Fruit fly (Drosophila melanogaster) whole organism, embryonic: ENCODE results near the gene CG17124.

Experiments
- Aef1 ChIP-seq: fragments of 200-800 bp; sonication (Bioruptor generic); IDR thresholded peaks from 3 replicates; pipeline ENCODE4 v1.3.6; 2022; ENCODE audit warnings: missing biosample characterization, missing genetic modification characterization
- Atf3 ChIP-seq: fragments of 200-800 bp; sonication (Bioruptor generic); optimal IDR thresholded peaks from 3 replicates; lab custom pipeline; 2016; ENCODE audit warnings: missing biosample characterization, missing genetic modification characterization
- BtbVII ChIP-seq: fragments of 200-800 bp; sonication (Bioruptor generic); optimal IDR thresholded peaks from 3 replicates; lab custom pipeline; 2017; ENCODE audit warnings: missing biosample characterization, mild to moderate bottlenecking, missing genetic modification characterization
- CG12219 ChIP-seq: fragments of 200-800 bp; sonication (Bioruptor generic); optimal IDR thresholded peaks from 3 replicates; lab custom pipeline; 2018; ENCODE audit warnings: missing biosample characterization, mild to moderate bottlenecking, missing genetic modification characterization
- CG13123 ChIP-seq: fragments of 200-800 bp; sonication (Bioruptor generic); optimal IDR thresholded peaks from 2 replicates; lab custom pipeline; 2016; ENCODE audit warnings: missing biosample characterization, missing genetic modification characterization
- CG14441 ChIP-seq: fragments of 200-800 bp; sonication (Bioruptor generic); IDR thresholded peaks from 2 replicates; pipeline ENCODE4 v1.3.6; 2022; ENCODE audit warnings: missing biosample characterization, missing genetic modification characterization
- CG18619 ChIP-seq: fragments of 200-800 bp; sonication (Bioruptor generic); optimal IDR thresholded peaks from 3 replicates; lab custom pipeline; 2017; ENCODE audit warnings: missing biosample characterization, mild to moderate bottlenecking, missing genetic modification characterization
- CG2120 ChIP-seq: fragments of 200-800 bp; sonication (Bioruptor generic); optimal IDR thresholded peaks from 3 replicates; lab custom pipeline; 2016; ENCODE audit warnings: missing biosample characterization, missing genetic modification characterization
- CG2678 ChIP-seq: fragments of 200-800 bp; sonication (Bioruptor generic); optimal IDR thresholded peaks from 3 replicates; lab custom pipeline; 2019; ENCODE audit warnings: missing biosample characterization, mild to moderate bottlenecking, missing genetic modification characterization, moderate library complexity
- CG31224 ChIP-seq: fragments of 200-800 bp; sonication (Bioruptor generic); IDR thresholded peaks from 2 replicates; pipeline ENCODE4 v1.3.6; 2022; ENCODE audit warnings: missing biosample characterization, missing genetic modification characterization
- CG32532 ChIP-seq: fragments of 200-800 bp; sonication (Bioruptor generic); IDR thresholded peaks from 2 replicates; pipeline ENCODE4 v1.3.6; 2022; ENCODE audit warnings: missing biosample characterization, missing genetic modification characterization
- CG4328 ChIP-seq: fragments of 200-800 bp; sonication (Bioruptor generic); optimal IDR thresholded peaks from 3 replicates; lab custom pipeline; 2017; ENCODE audit warnings: missing biosample characterization, missing genetic modification reagents, missing genetic modification characterization
- CG4360 ChIP-seq: fragments of 200-800 bp; sonication (Bioruptor generic); IDR thresholded peaks from 2 replicates; pipeline ENCODE4 v1.3.6; 2022; ENCODE audit warnings: missing biosample characterization, missing genetic modification characterization
- CG4707 ChIP-seq: fragments of 200-800 bp; sonication (Bioruptor generic); optimal IDR thresholded peaks from 2 replicates; lab custom pipeline; 2018; ENCODE audit warnings: missing biosample characterization, mild to moderate bottlenecking, missing genetic modification characterization, moderate library complexity
- CG6654 ChIP-seq: fragments of 200-800 bp; sonication (Bioruptor generic); optimal IDR thresholded peaks from 2 replicates; lab custom pipeline; 2017; ENCODE audit warnings: missing biosample characterization, mild to moderate bottlenecking, missing genetic modification characterization
- CG6765 ChIP-seq: fragments of 200-800 bp; sonication (Bioruptor generic); optimal IDR thresholded peaks from 3 replicates; lab custom pipeline; 2017; ENCODE audit warnings: missing biosample characterization, mild to moderate bottlenecking, missing genetic modification characterization
- CG7556 ChIP-seq: fragments of 200-800 bp; sonication (Bioruptor generic); optimal IDR thresholded peaks from 2 replicates; lab custom pipeline; 2017; ENCODE audit warnings: missing biosample characterization, mild to moderate bottlenecking, missing genetic modification characterization
- CG8924 ChIP-seq: fragments of 200-800 bp; optimal IDR thresholded peaks from 3 replicates; lab custom pipeline; 2019; ENCODE audit warnings: missing biosample characterization, mild to moderate bottlenecking, missing genetic modification characterization, moderate library complexity
- CG9609 ChIP-seq: fragments of 200-800 bp; sonication (Bioruptor generic); optimal IDR thresholded peaks from 3 replicates; lab custom pipeline; 2016; ENCODE audit warnings: missing biosample characterization, missing genetic modification characterization
- CG9817 ChIP-seq: fragments of 200-800 bp; sonication (Bioruptor generic); optimal IDR thresholded peaks from 2 replicates; lab custom pipeline; 2018; ENCODE audit warnings: missing biosample characterization, mild to moderate bottlenecking, missing genetic modification characterization, moderate library complexity
- CG9876 ChIP-seq: fragments of 200-800 bp; sonication (Bioruptor generic); optimal IDR thresholded peaks from 2 replicates; lab custom pipeline; 2016; ENCODE audit warnings: missing biosample characterization, missing genetic modification characterization
- CrebB ChIP-seq: fragments of 200-800 bp; sonication (Bioruptor generic); optimal IDR thresholded peaks from 3 replicates; lab custom pipeline; 2018; ENCODE audit warnings: missing biosample characterization, mild to moderate bottlenecking, missing genetic modification characterization
- Dbx ChIP-seq: fragments of 200-800 bp; sonication (Bioruptor generic); IDR thresholded peaks from 3 replicates; pipeline ENCODE4 v1.3.6; 2022; ENCODE audit warnings: missing biosample characterization, missing genetic modification characterization
- Dp ChIP-seq: fragments of 200-800 bp; sonication (Bioruptor generic); optimal IDR thresholded peaks from 2 replicates; lab custom pipeline; 2018; ENCODE audit warnings: missing biosample characterization, mild to moderate bottlenecking, missing genetic modification characterization, moderate library complexity
- Drgx ChIP-seq: fragments of 200-800 bp; sonication (Bioruptor generic); IDR thresholded peaks from 2 replicates; pipeline ENCODE4 v1.3.6; 2022; ENCODE audit warnings: missing biosample characterization, missing genetic modification characterization
- Meics ChIP-seq: fragments of 200-800 bp; sonication (Bioruptor generic); optimal IDR thresholded peaks from 2 replicates; lab custom pipeline; 2017; ENCODE audit warnings: missing biosample characterization, mild to moderate bottlenecking, missing genetic modification characterization
- NC2β ChIP-seq: fragments of 200-800 bp; sonication (Bioruptor generic); optimal IDR thresholded peaks from 2 replicates; lab custom pipeline; 2016; ENCODE audit warnings: missing biosample characterization, missing genetic modification characterization
- ac ChIP-seq: fragments of 200-800 bp; sonication (Bioruptor generic); optimal IDR thresholded peaks from 3 replicates; lab custom pipeline; 2017; ENCODE audit warnings: missing biosample characterization, mild to moderate bottlenecking, missing genetic modification characterization
- br ChIP-seq: fragments of >200 bp; optimal IDR thresholded peaks from 2 replicates; lab custom pipeline; 2017
- chif ChIP-seq, 2 experiments: fragments of 200-800 bp; sonication (Bioruptor generic); optimal IDR thresholded peaks; 3 replicates each; lab custom pipeline; 2016; ENCODE audit warnings: missing biosample characterization in 2 of 2, missing genetic modification characterization in 2 of 2
- crp ChIP-seq, 2 experiments: fragments of 200-800 bp; sonication (Bioruptor generic); optimal IDR thresholded peaks; 2 replicates in 1 of 2; 3 replicates in 1 of 2; lab custom pipeline; 2017; ENCODE audit warnings: missing biosample characterization in 2 of 2, missing genetic modification characterization in 2 of 2, mild to moderate bottlenecking in 1 of 2, moderate library complexity in 1 of 2
- cwo ChIP-seq: fragments of 200-800 bp; sonication (Bioruptor generic); optimal IDR thresholded peaks from 3 replicates; lab custom pipeline; 2017; ENCODE audit warnings: missing biosample characterization, missing genetic modification characterization, mild to moderate bottlenecking, moderate library complexity, missing genetic modification reagents
- gcm ChIP-seq: fragments of 200-800 bp; sonication (Bioruptor generic); optimal IDR thresholded peaks from 2 replicates; lab custom pipeline; 2019; ENCODE audit warnings: missing biosample characterization, mild to moderate bottlenecking, missing genetic modification characterization, moderate library complexity
- gcm2 ChIP-seq: fragments of 200-800 bp; sonication (Bioruptor generic); optimal IDR thresholded peaks from 2 replicates; lab custom pipeline; 2016; ENCODE audit warnings: missing biosample characterization, missing genetic modification characterization
- gfzf ChIP-seq: fragments of 200-800 bp; sonication (Bioruptor generic); optimal IDR thresholded peaks from 2 replicates; lab custom pipeline; 2016; ENCODE audit warnings: missing biosample characterization, mild to moderate bottlenecking, missing genetic modification characterization, moderate library complexity
- gro ChIP-seq: fragments of 200-800 bp; sonication (Bioruptor generic); optimal IDR thresholded peaks from 2 replicates; lab custom pipeline; 2016; ENCODE audit warnings: missing biosample characterization, missing genetic modification characterization
- gsb ChIP-seq: fragments of 200-800 bp; sonication (Bioruptor generic); IDR thresholded peaks from 2 replicates; pipeline ENCODE4 v1.3.6; 2022; ENCODE audit warnings: missing biosample characterization, missing genetic modification characterization
- her ChIP-seq: fragments of 200-800 bp; sonication (Bioruptor generic); optimal IDR thresholded peaks from 2 replicates; lab custom pipeline; 2016; ENCODE audit warnings: missing biosample characterization, missing genetic modification characterization
- ken ChIP-seq: fragments of 200-800 bp; sonication (Bioruptor generic); IDR thresholded peaks from 3 replicates; pipeline ENCODE4 v1.3.6; 2022; ENCODE audit warnings: missing biosample characterization, missing genetic modification characterization
- knrl ChIP-seq: fragments of 200-800 bp; sonication (Bioruptor generic); IDR thresholded peaks from 3 replicates; pipeline ENCODE4 v1.3.6; 2022; ENCODE audit warnings: missing biosample characterization, missing genetic modification characterization; ENCODE audit not compliant: partially characterized antibody
- lab ChIP-seq: fragments of 200-800 bp; sonication (Bioruptor generic); optimal IDR thresholded peaks from 3 replicates; lab custom pipeline; 2017; ENCODE audit warnings: missing biosample characterization, missing genetic modification characterization, mild to moderate bottlenecking, moderate library complexity, missing genetic modification reagents
- lmd ChIP-seq: fragments of 200-800 bp; sonication (Bioruptor generic); IDR thresholded peaks from 2 replicates; pipeline ENCODE4 v1.3.6; 2022; ENCODE audit warnings: missing biosample characterization, missing genetic modification characterization
- oc ChIP-seq: fragments of 200-800 bp; sonication (Bioruptor generic); optimal IDR thresholded peaks from 2 replicates; lab custom pipeline; 2018; ENCODE audit warnings: missing biosample characterization, mild to moderate bottlenecking, missing genetic modification characterization, moderate library complexity
- psq ChIP-seq: fragments of 200-800 bp; sonication (Bioruptor generic); optimal IDR thresholded peaks from 2 replicates; lab custom pipeline; 2017; ENCODE audit warnings: missing biosample characterization, missing genetic modification characterization
- sr ChIP-seq: fragments of 200-800 bp; sonication (Bioruptor generic); IDR thresholded peaks from 3 replicates; pipeline ENCODE4 v1.3.6; 2022; ENCODE audit warnings: missing biosample characterization, missing genetic modification characterization
- ssp ChIP-seq: fragments of 200-800 bp; sonication (Bioruptor generic); IDR thresholded peaks from 2 replicates; pipeline ENCODE4 v1.3.6; 2022; ENCODE audit warnings: missing biosample characterization, missing genetic modification characterization
- toy ChIP-seq: fragments of 200-800 bp; sonication (Bioruptor generic); IDR thresholded peaks from 2 replicates; pipeline ENCODE4 v1.3.6; 2022; ENCODE audit warnings: missing biosample characterization, missing genetic modification characterization
- trem ChIP-seq: fragments of 200-800 bp; optimal IDR thresholded peaks from 3 replicates; lab custom pipeline; 2019; ENCODE audit warnings: missing biosample characterization, mild to moderate bottlenecking, missing genetic modification characterization, moderate library complexity
- unpg ChIP-seq: fragments of 200-800 bp; sonication (Bioruptor generic); optimal IDR thresholded peaks from 3 replicates; lab custom pipeline; 2018; ENCODE audit warnings: missing biosample characterization, mild to moderate bottlenecking, missing genetic modification characterization, moderate library complexity
- zfh2 ChIP-seq: fragments of 200-800 bp; sonication (Bioruptor generic); optimal IDR thresholded peaks from 2 replicates; lab custom pipeline; 2016; ENCODE audit warnings: missing biosample characterization, missing genetic modification characterization

CG17124 gene

DNA sequence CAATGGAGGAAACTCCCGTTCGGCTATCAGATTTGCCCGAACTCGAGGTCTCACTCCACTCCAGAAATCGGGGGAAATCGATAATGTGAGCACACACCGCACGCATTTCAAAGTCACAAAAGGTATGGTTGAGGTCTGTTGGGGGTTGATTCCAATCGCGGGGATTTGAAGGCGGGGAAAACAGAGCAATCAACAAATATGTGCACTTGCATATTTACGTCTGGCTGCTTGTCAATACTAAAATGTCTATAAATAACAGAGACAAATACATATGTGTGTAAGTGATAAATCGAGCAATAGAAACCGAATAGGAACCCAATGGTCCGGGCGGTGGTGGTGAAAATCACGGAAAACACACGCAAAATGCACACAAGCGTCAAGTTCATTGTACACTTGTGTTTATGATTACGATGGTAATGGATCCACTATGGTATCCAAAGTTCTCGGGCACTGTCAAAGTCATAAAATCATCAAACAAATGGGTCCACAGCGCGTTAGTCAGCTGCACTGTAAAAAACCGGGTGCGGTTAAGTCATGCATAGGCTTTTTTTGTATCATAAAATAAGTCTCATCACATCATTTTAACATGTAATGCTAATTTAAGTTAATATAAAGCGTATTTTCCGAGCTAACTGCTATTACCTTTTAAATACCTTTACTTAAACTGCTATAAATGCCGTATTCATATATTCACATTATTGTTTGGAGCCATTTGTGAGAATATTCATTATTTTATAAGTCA is 4.1 kb downstream of the CG17124 start (continued):
- TF ChIP-seq CG9609 (GFP tag; lab: Kevin White, UChicago) (peak; percentile 80), gcm (GFP tag; lab: Kevin White, UChicago) (peak; percentile 84), BtbVII (peak; percentile 83), gfzf (GFP tag; lab: Kevin White, UChicago) (peak; percentile 18), chif (GFP tag; optimal IDR thresholded peaks at IDR 0.05; lab: Kevin White, UChicago) (peak; percentile 88 to 93), Dp (no peak), Drgx (GFP tag; lab: Robert Waterston, UW) (peak; percentile 48), ssp (GFP tag; lab: Robert Waterston, UW) (peak; percentile 59; the same call in 1 of the 2 replicates), knrl (GFP tag; lab: Robert Waterston, UW) (no peak), sr (GFP tag; lab: Robert Waterston, UW) (peak; percentile 90), CG9876 (peak; percentile 87), Aef1 (GFP tag; lab: Robert Waterston, UW) (no peak), CG31224 (no peak), trem (tag; lab: Kevin White, UChicago) (peak; percentile 62), CG18619 (peak; percentile 88), crp (GFP tag; optimal IDR thresholded peaks at IDR 0.05; lab: Kevin White, UChicago) (peak in 1 of 2 experiments; percentile 62), oc (tag; lab: Kevin White, UChicago) (peak; percentile 85), ac (GFP tag; lab: Kevin White, UChicago) (peak; percentile 95), NC2β (peak; percentile 95), Atf3 (peak; percentile 89), CrebB (peak; percentile 87), psq (peak; percentile 88), Dbx (GFP tag; lab: Robert Waterston, UW) (no peak), CG4707 (GFP tag; lab: Kevin White, UChicago) (peak; percentile 84), CG8924 (tag; lab: Kevin White, UChicago) (peak; percentile 72), CG4328 (GFP tag; lab: Kevin White, UChicago) (peak; percentile 83), cwo (peak; percentile 39), zfh2 (GFP tag; lab: Kevin White, UChicago) (no peak), gsb (GFP tag; lab: Robert Waterston, UW) (peak; percentile 66; the same call in 1 of the 2 replicates), CG13123 (GFP tag; lab: Kevin White, UChicago) (peak; percentile 94), CG7556 (GFP tag; lab: Kevin White, UChicago) (peak; percentile 86), CG14441 (GFP tag; lab: Robert Waterston, UW) (peak; percentile 50; the same call in 1 of the 2 replicates), gcm2 (peak; percentile 67), lmd (GFP tag; lab: Robert Waterston, UW) (peak; percentile 28), toy (no peak), br (lab: Kevin White, UChicago) (no peak), CG2120 (GFP tag; lab: Kevin White, UChicago) (no peak), CG9817 (peak; percentile 61), her (GFP tag; lab: Kevin White, UChicago) (peak; percentile 74), CG6654 (GFP tag; lab: Kevin White, UChicago) (peak; percentile 69), CG4360 (GFP tag; lab: Robert Waterston, UW) (peak; percentile 81), CG2678 (tag; lab: Kevin White, UChicago) (peak; percentile 88), gro (GFP tag; lab: Kevin White, UChicago) (no peak), CG6765 (GFP tag; lab: Kevin White, UChicago) (peak; percentile 56), ken (GFP tag; lab: Robert Waterston, UW) (peak; percentile 75), lab (GFP tag; lab: Kevin White, UChicago) (peak; percentile 91), CG32532 (GFP tag; lab: Robert Waterston, UW) (peak; percentile 19; the same call in 1 of the 2 replicates), unpg (peak; percentile 84), CG12219 (peak; percentile 79), Meics (GFP tag; lab: Kevin White, UChicago) (peak; percentile 63)
